Worm (Caenorhabditis elegans): ENCODE results near the gene M03A1.3.

M03A1.3 gene

DNA sequence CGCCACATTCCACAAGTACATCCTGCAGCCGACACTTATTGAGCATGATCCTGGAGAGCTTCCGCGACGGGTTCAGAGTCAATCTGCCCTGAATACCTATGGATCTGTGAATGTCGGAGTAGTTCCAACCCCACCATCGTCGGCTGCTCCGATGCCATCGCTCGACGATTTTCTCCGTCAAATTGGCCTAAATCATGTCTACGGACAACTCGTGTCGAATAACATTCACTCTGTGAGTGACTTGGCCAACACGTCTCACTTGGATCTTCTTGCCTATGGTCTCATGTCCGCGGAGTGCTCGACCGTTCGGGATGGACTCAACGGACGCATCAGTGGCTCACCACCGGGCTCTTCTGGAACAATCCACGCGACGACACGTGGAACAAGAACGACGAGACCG is 32.5 kb downstream of the M03A1.3 start:
- no peak for TF ChIP-seq ztf-4 (tag; optimal IDR thresholded peaks at IDR 0.05)
- no peak for TF ChIP-seq hmg-11 (tag; optimal IDR thresholded peaks at IDR 0.05)
- TF ChIP-seq elt-1 (tag; optimal IDR thresholded peaks at IDR 0.05): no peak
- TF ChIP-seq egl-27 (tag; optimal IDR thresholded peaks at IDR 0.05): no peak
- TF ChIP-seq ceh-28 (tag; optimal IDR thresholded peaks at IDR 0.05): no peak

DNA sequence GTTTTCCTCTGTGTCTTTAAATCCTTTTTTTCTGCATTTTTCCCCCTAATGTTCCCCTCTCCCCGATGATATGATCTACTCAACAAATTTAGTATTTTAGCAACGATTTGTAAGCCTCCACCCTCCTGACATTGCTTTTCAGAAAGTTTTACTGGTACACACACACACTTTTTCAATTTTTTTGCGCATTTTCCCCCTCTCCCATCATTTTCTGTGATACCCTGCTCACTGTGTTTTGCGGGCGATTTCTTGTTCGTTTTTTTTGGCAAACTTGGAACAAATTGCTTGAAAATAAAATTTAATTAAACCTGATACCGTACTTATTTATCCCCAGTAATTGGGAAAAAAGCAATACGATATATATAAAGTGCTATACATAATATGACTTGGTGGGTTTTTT is 33.1 kb downstream of the M03A1.3 start:
- TF ChIP-seq elt-3 (tag; optimal IDR thresholded peaks at IDR 0.05) (no peak), lsy-12 (tag; optimal IDR thresholded peaks at IDR 0.05) (peak; percentile 13)

DNA sequence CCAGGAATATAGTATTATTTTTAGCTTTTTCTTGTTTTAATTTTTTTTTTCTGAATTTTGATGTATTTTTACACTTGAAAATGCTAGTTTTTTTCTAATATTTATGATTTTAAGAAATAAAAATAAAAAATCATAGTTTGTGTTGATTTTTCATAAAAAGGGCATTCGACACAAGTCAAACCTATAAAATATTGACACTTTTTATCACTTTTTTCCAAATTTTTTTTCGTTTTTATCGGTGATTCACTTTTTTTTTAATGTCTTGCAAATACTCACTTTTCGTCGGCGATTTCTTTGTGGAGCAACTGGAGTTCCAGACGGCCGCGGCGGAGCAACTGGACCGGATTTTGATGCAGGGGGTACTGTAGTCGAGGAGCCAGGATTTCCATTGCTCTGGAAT is 39.9 kb downstream of the M03A1.3 start:
- TF ChIP-seq hmg-11 (tag; optimal IDR thresholded peaks at IDR 0.05): no peak
- peak; percentile 36 for TF ChIP-seq elt-2 (tag; optimal IDR thresholded peaks at IDR 0.05)
- TF ChIP-seq pqm-1 (tag; optimal IDR thresholded peaks at IDR 0.05): peak; percentile 7

DNA sequence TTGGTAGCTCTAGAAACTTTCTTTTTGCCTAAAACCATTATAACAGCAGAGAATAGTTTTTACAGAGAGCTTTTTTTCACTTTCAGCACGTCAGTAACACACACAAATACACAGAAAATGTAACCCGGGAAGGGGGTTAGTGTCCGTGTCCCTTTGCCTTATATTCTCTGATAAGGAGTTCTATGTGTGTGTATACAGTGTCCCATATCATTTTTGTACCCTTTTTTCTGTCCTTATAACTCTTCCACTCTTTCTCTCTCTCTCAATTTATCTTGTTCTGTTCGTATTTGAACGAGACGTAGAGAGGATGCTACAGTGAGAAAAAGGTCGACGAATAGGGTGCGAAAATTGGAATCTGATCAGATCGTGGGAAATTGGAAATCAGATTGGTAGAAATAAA is 41.2 kb downstream of the M03A1.3 start:
- TF ChIP-seq unc-62 (GFP tag; optimal IDR thresholded peaks at IDR 0.05) (no peak), ceh-28 (tag; optimal IDR thresholded peaks at IDR 0.05) (no peak), zag-1 (tag; optimal IDR thresholded peaks at IDR 0.05) (no peak), ztf-11 (tag; optimal IDR thresholded peaks at IDR 0.05) (no peak), jun-1 (tag; optimal IDR thresholded peaks at IDR 0.05) (no peak), nhr-25 (tag; optimal IDR thresholded peaks at IDR 0.05) (no peak), pqm-1 (tag; optimal IDR thresholded peaks at IDR 0.05) (peak; percentile 71), egl-5 (tag; optimal IDR thresholded peaks at IDR 0.05) (no peak), pha-4 (tag; optimal IDR thresholded peaks at IDR 0.05) (peak; percentile 36), sea-2 (GFP tag; optimal IDR thresholded peaks at IDR 0.05) (no peak), fkh-10 (GFP tag; optimal IDR thresholded peaks at IDR 0.05) (no peak), nhr-77 (tag; optimal IDR thresholded peaks at IDR 0.05) (no peak), skn-1 (tag; optimal IDR thresholded peaks at IDR 0.05) (no peak), elt-2 (tag; optimal IDR thresholded peaks at IDR 0.05) (peak; percentile 85), tbx-2 (tag; optimal IDR thresholded peaks at IDR 0.05) (no peak)

DNA sequence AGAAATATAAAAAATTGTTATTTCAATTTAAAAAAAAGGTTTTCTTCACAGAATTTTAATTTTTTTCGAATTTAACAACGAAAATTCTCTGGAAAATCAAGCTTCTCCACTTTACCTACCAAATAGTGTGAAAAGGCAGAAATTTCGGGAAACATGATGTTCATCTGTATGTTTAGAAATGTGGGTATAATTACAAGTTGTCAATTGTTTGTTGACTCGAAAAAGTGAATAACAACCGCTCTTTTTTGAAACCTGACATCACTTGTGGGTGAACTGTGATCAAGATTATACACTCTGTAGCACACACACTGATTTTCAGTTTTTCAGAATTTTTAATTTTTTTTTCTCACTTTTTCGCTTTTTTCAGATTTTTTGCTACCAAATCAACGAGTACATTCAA is 42.3 kb downstream of the M03A1.3 start:
- TF ChIP-seq pqm-1 (tag; optimal IDR thresholded peaks at IDR 0.05) (peak; percentile 28), snpc-4 (tag; optimal IDR thresholded peaks at IDR 0.05) (no peak)

DNA sequence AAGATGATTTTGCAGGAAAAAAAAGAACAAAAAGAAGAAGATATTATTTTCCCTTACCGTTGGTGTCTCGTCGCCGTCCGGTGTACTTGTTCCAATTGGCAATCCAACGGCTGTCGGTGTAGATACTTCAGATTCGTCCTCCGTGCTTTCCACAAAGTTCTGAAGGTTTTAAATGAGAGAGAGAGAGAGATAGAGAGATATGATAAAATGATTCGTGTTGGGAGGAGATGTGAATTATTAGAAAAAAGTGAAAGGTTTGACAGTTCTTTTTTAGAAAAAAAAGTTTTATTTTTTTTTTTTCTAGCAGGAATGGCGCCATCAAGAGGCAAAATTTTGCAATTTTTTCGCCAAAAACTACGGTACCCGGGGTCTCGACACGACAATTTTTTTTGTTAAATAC is 42.7 kb downstream of the M03A1.3 start:
- no peak for TF ChIP-seq egl-5 (tag; optimal IDR thresholded peaks at IDR 0.05)
- no peak for TF ChIP-seq ceh-28 (tag; optimal IDR thresholded peaks at IDR 0.05)
- TF ChIP-seq lsy-12 (tag; optimal IDR thresholded peaks at IDR 0.05): no peak
- no peak for TF ChIP-seq sea-2 (GFP tag; optimal IDR thresholded peaks at IDR 0.05)
- no peak for TF ChIP-seq pqm-1 (tag; optimal IDR thresholded peaks at IDR 0.05)
- TF ChIP-seq aly-2 (tag; optimal IDR thresholded peaks at IDR 0.05): no peak
- TF ChIP-seq lin-39 (tag; optimal IDR thresholded peaks at IDR 0.05): no peak
- no peak for TF ChIP-seq ceh-82 (tag; optimal IDR thresholded peaks at IDR 0.05)
- no peak for TF ChIP-seq R02D3.7 (tag; optimal IDR thresholded peaks at IDR 0.05)
- no peak for TF ChIP-seq fkh-10 (GFP tag; optimal IDR thresholded peaks at IDR 0.05)
- TF ChIP-seq nfya-1 (tag; optimal IDR thresholded peaks at IDR 0.05; ENCODE audit: insufficient read depth): no peak
- no peak for TF ChIP-seq nhr-11 (tag; optimal IDR thresholded peaks at IDR 0.05)
- no peak for TF ChIP-seq zag-1 (tag; optimal IDR thresholded peaks at IDR 0.05)
- no peak for TF ChIP-seq pha-4 (tag; optimal IDR thresholded peaks at IDR 0.05)

DNA sequence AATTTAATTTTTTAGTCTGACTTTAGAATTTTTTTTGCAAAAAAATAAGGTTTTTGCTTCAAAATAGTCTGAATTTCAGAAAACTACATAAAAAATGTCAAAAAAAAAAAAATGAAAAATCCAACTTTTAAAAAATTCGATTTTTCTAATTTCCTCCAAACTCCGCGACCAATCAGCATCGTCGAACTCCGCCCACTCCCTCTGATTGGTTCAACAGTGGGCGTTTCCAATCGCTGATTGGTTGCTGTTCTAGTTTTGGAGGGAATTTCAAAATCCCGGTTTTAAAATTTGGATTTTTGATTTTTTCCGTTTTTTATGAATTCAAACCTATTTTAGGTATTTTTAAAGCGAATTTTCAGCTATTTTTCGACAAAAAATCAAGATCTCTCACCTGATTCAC is 43.2 kb downstream of the M03A1.3 start:
- TF ChIP-seq ZK546.5 (tag; optimal IDR thresholded peaks at IDR 0.05) (no peak), pqm-1 (tag; optimal IDR thresholded peaks at IDR 0.05) (no peak), nfya-1 (tag; optimal IDR thresholded peaks at IDR 0.05; ENCODE audit: insufficient read depth) (peak; percentile 88), unc-62 (GFP tag; optimal IDR thresholded peaks at IDR 0.05) (no peak), ceh-16 (tag; optimal IDR thresholded peaks at IDR 0.05) (no peak)
